Fruit fly (Drosophila melanogaster) S2 (cell line): Measurements from ENCODE around the gene S-Lap1.

ENCODE experiments used
- CG8478 ChIP-seq: fragments of >200 bp; optimal IDR thresholded peaks from 2 replicates; lab custom pipeline; 2018
- CTCF ChIP-seq, 2 experiments: fragments of >200 bp; optimal IDR thresholded peaks; 2 replicates each; lab custom pipeline; 2018

The S-Lap1 gene

dm6 chr3L:8627839-8628827 lies 11.1 kb downstream of the S-Lap1 start:
- TF ChIP-seq CTCF (optimal IDR thresholded peaks at IDR 0.05; lab: Kevin White, UChicago) (peak; percentile 73 to 78), CG8478 (lab: Kevin White, UChicago) (no peak)

dm6 chr3L:8628964-8629363 lies 11.9 kb downstream of the S-Lap1 start:
- TF ChIP-seq CG8478 (lab: Kevin White, UChicago) (no peak), CTCF (optimal IDR thresholded peaks at IDR 0.05; lab: Kevin White, UChicago) (no peak)

- TF ChIP-seq CG8478 (lab: Kevin White, UChicago), result no peak
- no peak for TF ChIP-seq CTCF (optimal IDR thresholded peaks at IDR 0.05; lab: Kevin White, UChicago)
Measured at dm6 chr3L:8629701-8630343, 12.8 kb downstream of the S-Lap1 start.

- TF ChIP-seq CG8478 (lab: Kevin White, UChicago), result no peak
- TF ChIP-seq CTCF (optimal IDR thresholded peaks at IDR 0.05; lab: Kevin White, UChicago), result peak in 1 of 2 experiments; percentile 0
Measured at dm6 chr3L:8633614-8634325, 16.7 kb downstream of the S-Lap1 start, which contains the start of gene Cdc6. Gene Cdc6 (minus strand): TSS chr3L:8634069.

dm6 chr3L:8640139-8640538 lies 23.1 kb downstream of the S-Lap1 start, which contains the start of gene Cpr66D:
Gene Cpr66D (plus strand): TSS chr3L:8640439.
- TF ChIP-seq CG8478 (lab: Kevin White, UChicago) (no peak), CTCF (optimal IDR thresholded peaks at IDR 0.05; lab: Kevin White, UChicago) (no peak)

dm6 chr3L:8641049-8641448 lies 24.0 kb downstream of the S-Lap1 start:
- TF ChIP-seq CG8478 (lab: Kevin White, UChicago) (no peak), CTCF (optimal IDR thresholded peaks at IDR 0.05; lab: Kevin White, UChicago) (no peak)

- no peak for TF ChIP-seq CTCF (optimal IDR thresholded peaks at IDR 0.05; lab: Kevin White, UChicago)
- TF ChIP-seq CG8478 (lab: Kevin White, UChicago), result no peak
Measured at dm6 chr3L:8643810-8644552, 26.9 kb downstream of the S-Lap1 start.

dm6 chr3L:8646821-8647220 lies 29.8 kb downstream of the S-Lap1 start, which contains the start of the genes CG13305 and Pex7:
Gene CG13305 (minus strand): TSS chr3L:8646822.
Gene Pex7 (plus strand): TSS chr3L:8647145.
- TF ChIP-seq CTCF (optimal IDR thresholded peaks at IDR 0.05; lab: Kevin White, UChicago), result no peak
- no peak for TF ChIP-seq CG8478 (lab: Kevin White, UChicago)

dm6 chr3L:8648836-8649235 lies 31.8 kb downstream of the S-Lap1 start, which contains the start of gene Arr2:
Gene Arr2 (minus strand): TSS chr3L:8648936.
- TF ChIP-seq CG8478 (lab: Kevin White, UChicago) (no peak), CTCF (optimal IDR thresholded peaks at IDR 0.05; lab: Kevin White, UChicago) (no peak)

dm6 chr3L:8651876-8652571 lies 35.0 kb downstream of the S-Lap1 start:
- peak; percentile 80 to 94 for TF ChIP-seq CTCF (optimal IDR thresholded peaks at IDR 0.05; lab: Kevin White, UChicago)
- TF ChIP-seq CG8478 (lab: Kevin White, UChicago), result no peak

- TF ChIP-seq CTCF (optimal IDR thresholded peaks at IDR 0.05; lab: Kevin White, UChicago) (no peak), CG8478 (lab: Kevin White, UChicago) (no peak)
Measured at dm6 chr3L:8652572-8652977, 35.5 kb downstream of the S-Lap1 start.

- TF ChIP-seq CTCF (optimal IDR thresholded peaks at IDR 0.05; lab: Kevin White, UChicago), result no peak
- TF ChIP-seq CG8478 (lab: Kevin White, UChicago), result no peak
Measured at dm6 chr3L:8653572-8653971, 36.5 kb downstream of the S-Lap1 start.
